Worm (Caenorhabditis elegans): ENCODE data around the gene epg-5.

Gene epg-5

ce11 chrII:6562203-6562867 is 46.8 kb downstream of the epg-5 start (continued):
- no peak for TF ChIP-seq F49E8.2 (tag; optimal IDR thresholded peaks at IDR 0.05; ENCODE audit: borderline replicate concordance)
- no peak for TF ChIP-seq pqm-1 (tag; optimal IDR thresholded peaks at IDR 0.05)
- TF ChIP-seq snpc-1.2 (GFP tag; IDR thresholded peaks at IDR 0.05): no peak
- peak in 1 of 2 experiments; percentile 62 for TF ChIP-seq daf-16 (GFP tag; optimal IDR thresholded peaks at IDR 0.05)
- TF ChIP-seq daf-16 (tag; optimal IDR thresholded peaks at IDR 0.05): peak; percentile 12
- no peak for TF ChIP-seq ceh-28 (tag; optimal IDR thresholded peaks at IDR 0.05)
- TF ChIP-seq spr-1 (tag; optimal IDR thresholded peaks at IDR 0.05): no peak
- TF ChIP-seq lsy-2 (tag; optimal IDR thresholded peaks at IDR 0.05): no peak

ce11 chrII:6561300-6561699 is 47.9 kb downstream of the epg-5 start, which contains the start of gene F18C5.10:
TSS of gene F18C5.10 (minus strand) at chrII:6561444.
- TF ChIP-seq ama-1 (optimal IDR thresholded peaks at IDR 0.05): peak; percentile 79
- TF ChIP-seq ceh-44 (GFP tag; IDR thresholded peaks at IDR 0.05): no peak
- TF ChIP-seq dmd-6 (GFP tag; IDR thresholded peaks at IDR 0.05): 0 out of 2 replicates have a peak, but pooled peaks have one; percentile 12
- TF ChIP-seq lin-13 (GFP tag; optimal IDR thresholded peaks at IDR 0.05): no peak
- 0 out of 2 replicates have a peak, but pooled peaks have one; percentile 54 for TF ChIP-seq tra-1 (GFP tag; IDR thresholded peaks at IDR 0.05)
- no peak for TF ChIP-seq daf-19 (GFP tag; conservative IDR thresholded peaks at IDR 0.05)
- TF ChIP-seq lin-1 (GFP tag; IDR thresholded peaks at IDR 0.05): no peak
- TF ChIP-seq ZK337.2 (GFP tag; IDR thresholded peaks at IDR 0.05): 0 out of 2 replicates have a peak, but pooled peaks have one; percentile 3
- peak; percentile 91 for TF ChIP-seq hlh-30 (tag; optimal IDR thresholded peaks at IDR 0.05; ENCODE audit: insufficient read depth)
- TF ChIP-seq daf-16 (GFP tag; optimal IDR thresholded peaks at IDR 0.05): no peak
- TF ChIP-seq daf-16 (tag; optimal IDR thresholded peaks at IDR 0.05): peak; percentile 20
- no peak for TF ChIP-seq tag-97 (GFP tag; IDR thresholded peaks at IDR 0.05)
- TF ChIP-seq F37D6.2 (tag; optimal IDR thresholded peaks at IDR 0.05): no peak
- no peak for TF ChIP-seq ceh-28 (tag; optimal IDR thresholded peaks at IDR 0.05)
- no peak for TF ChIP-seq Y48G9A.11 (GFP tag; IDR thresholded peaks at IDR 0.05)
- no peak for TF ChIP-seq mxl-3 (GFP tag; optimal IDR thresholded peaks at IDR 0.05)
- peak; percentile 35 for TF ChIP-seq nhr-11 (tag; optimal IDR thresholded peaks at IDR 0.05)
- no peak for TF ChIP-seq fkh-10 (GFP tag; optimal IDR thresholded peaks at IDR 0.05)
- TF ChIP-seq jun-1 (tag; optimal IDR thresholded peaks at IDR 0.05): no peak
- TF ChIP-seq dve-1 (tag; optimal IDR thresholded peaks at IDR 0.05; ENCODE audit: insufficient read depth): peak; percentile 18
- TF ChIP-seq lin-38 (GFP tag; IDR thresholded peaks at IDR 0.05): no peak
- TF ChIP-seq zfp-2 (tag; optimal IDR thresholded peaks at IDR 0.05): no peak
- no peak for TF ChIP-seq php-3 (GFP tag; IDR thresholded peaks at IDR 0.05)
- TF ChIP-seq hlh-11 (tag; optimal IDR thresholded peaks at IDR 0.05): peak; percentile 10
- TF ChIP-seq R02D3.7 (tag; optimal IDR thresholded peaks at IDR 0.05): no peak

- no peak for TF ChIP-seq nhr-111 (GFP tag; optimal IDR thresholded peaks at IDR 0.05)
- peak in 1 of 2 experiments; percentile 67 for TF ChIP-seq unc-62 (GFP tag; optimal IDR thresholded peaks at IDR 0.05 in 1 of 2)
- TF ChIP-seq unc-62 (tag; optimal IDR thresholded peaks at IDR 0.05): no peak
- TF ChIP-seq aha-1 (tag): peak; percentile 74
Measured at ce11 chrII:6560291-6560690, 48.9 kb downstream of the epg-5 start.

- 0 out of 2 replicates have a peak, but pooled peaks have one; percentile 15 for TF ChIP-seq zfp-3 (GFP tag; conservative IDR thresholded peaks at IDR 0.05)
- TF ChIP-seq zfp-2 (tag; optimal IDR thresholded peaks at IDR 0.05): no peak
- peak in 1 of 2 experiments; percentile 23 for TF ChIP-seq daf-16 (GFP tag; optimal IDR thresholded peaks at IDR 0.05)
- no peak for TF ChIP-seq daf-16 (tag; optimal IDR thresholded peaks at IDR 0.05)
Measured at ce11 chrII:6558887-6559286, 50.3 kb downstream of the epg-5 start.

Data from whole organism, L4 larva.